Worm (Caenorhabditis elegans) whole organism, L4/young adult: ENCODE measurements around the gene Y52E8A.3.

ENCODE experiments used
- W03F9.2 ChIP-seq: fragments of 150-350 bp; optimal IDR thresholded peaks from 2 replicates; lab custom pipeline; 2014; ENCODE audit warnings: missing biosample characterization, missing genetic modification characterization
- dao-5 ChIP-seq: sonication (generic microtip); optimal IDR thresholded peaks from 2 replicates; lab custom pipeline; 2016; ENCODE audit warnings: missing genotype, missing genetic modification characterization, moderate library complexity, missing compliant biosample characterization
- him-1 ChIP-seq: sonication (generic microtip); optimal IDR thresholded peaks from 2 replicates; lab custom pipeline; 2016; ENCODE audit warnings: missing genotype, missing genetic modification reagents, missing genetic modification characterization, missing compliant biosample characterization

DNA sequence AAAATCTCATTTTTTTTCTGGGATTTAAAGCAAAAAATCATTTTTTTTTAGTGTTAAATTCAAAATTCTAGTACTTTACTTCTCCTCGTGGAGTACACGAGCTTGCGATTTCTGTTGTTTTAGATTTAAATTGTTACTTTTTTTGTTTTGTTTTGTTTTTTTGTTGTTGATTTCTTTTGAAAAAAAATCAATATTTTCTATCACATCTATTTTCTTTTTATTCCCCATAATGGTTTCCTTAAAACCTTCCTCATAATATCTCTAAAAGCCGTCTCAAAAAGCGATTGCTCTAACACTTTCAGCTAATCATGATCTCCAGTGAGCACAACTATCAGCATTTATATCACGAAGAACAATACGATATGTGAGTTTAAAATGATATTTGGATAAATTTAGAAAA is 27.7 kb upstream of the Y52E8A.3 start, which contains the start of gene madf-3:
- TF ChIP-seq him-1 (tag; lab: Kevin White, UChicago) (no peak), dao-5 (no peak), W03F9.2 (tag; lab: Kevin White, UChicago) (no peak)
